Worm (Caenorhabditis elegans) whole organism, L2 larva: ENCODE data around the gene Y54H5A.2.

Source experiments
- aly-2 ChIP-seq: fragments of 150-350 bp; optimal IDR thresholded peaks from 2 replicates; lab custom pipeline; 2014; ENCODE audit warnings: missing biosample characterization, missing genetic modification characterization
- blmp-1 ChIP-seq: sonication (generic microtip); optimal IDR thresholded peaks from 2 replicates; lab custom pipeline; 2017; ENCODE audit warnings: missing genetic modification characterization, mild to moderate bottlenecking, missing compliant biosample characterization, antibody characterized with exemption, moderate library complexity; ENCODE audit not compliant: insufficient read depth
- fos-1 ChIP-seq: fragments of 150-350 bp; optimal IDR thresholded peaks from 2 replicates; lab custom pipeline; 2014; ENCODE audit warnings: missing biosample characterization, missing genetic modification characterization
- lin-13 ChIP-seq: fragments of 150-350 bp; optimal IDR thresholded peaks from 2 replicates; lab custom pipeline; 2014; ENCODE audit warnings: missing biosample characterization, missing genetic modification reagents, missing genetic modification characterization
- nhr-11 ChIP-seq: fragments of 150-350 bp; optimal IDR thresholded peaks from 2 replicates; lab custom pipeline; 2014; ENCODE audit warnings: missing biosample characterization, missing genetic modification characterization
- nhr-12 ChIP-seq: fragments of 150-350 bp; optimal IDR thresholded peaks from 2 replicates; lab custom pipeline; 2014; ENCODE audit warnings: missing biosample characterization, missing genetic modification characterization
- nhr-237 ChIP-seq: fragments of 150-350 bp; optimal IDR thresholded peaks from 2 replicates; lab custom pipeline; 2014; ENCODE audit warnings: missing biosample characterization, missing genetic modification characterization
- nhr-77 ChIP-seq: fragments of 150-350 bp; optimal IDR thresholded peaks from 2 replicates; lab custom pipeline; 2014; ENCODE audit warnings: missing biosample characterization, missing genetic modification characterization
- peb-1 ChIP-seq: fragments of 150-350 bp; optimal IDR thresholded peaks from 2 replicates; lab custom pipeline; 2014; ENCODE audit warnings: missing biosample characterization, missing genetic modification characterization
- unc-39 ChIP-seq: fragments of 150-350 bp; optimal IDR thresholded peaks from 2 replicates; lab custom pipeline; 2014; ENCODE audit warnings: missing biosample characterization, missing genetic modification characterization
- unc-62 ChIP-seq: fragments of 150-350 bp; optimal IDR thresholded peaks from 2 replicates; lab custom pipeline; 2014; ENCODE audit warnings: missing biosample characterization, missing genetic modification reagents, missing genetic modification characterization
- ztf-4 ChIP-seq: fragments of 150-350 bp; optimal IDR thresholded peaks from 2 replicates; lab custom pipeline; 2014; ENCODE audit warnings: missing biosample characterization, missing genetic modification characterization

- no peak for TF ChIP-seq fos-1
- TF ChIP-seq nhr-12 (tag; lab: Kevin White, UChicago): no peak
- no peak for TF ChIP-seq aly-2 (tag; lab: Kevin White, UChicago)
- no peak for TF ChIP-seq nhr-237 (tag; lab: Kevin White, UChicago)
- no peak for TF ChIP-seq unc-39 (tag; lab: Kevin White, UChicago)
- no peak for TF ChIP-seq nhr-77 (tag; lab: Kevin White, UChicago)
- no peak for TF ChIP-seq unc-62 (GFP tag; lab: Kevin White, UChicago)
- no peak for TF ChIP-seq blmp-1 (tag; lab: Kevin White, UChicago)
- no peak for TF ChIP-seq lin-13
- TF ChIP-seq nhr-11: no peak
- TF ChIP-seq peb-1 (tag; lab: Kevin White, UChicago): no peak
- no peak for TF ChIP-seq ztf-4
Measured at ce11 chrIII:5149478-5149877, at the start of gene Y54H5A.2.
